Worm (Caenorhabditis elegans): Measurements from ENCODE around the gene tag-273.

tag-273 gene

ce11 chrIV:14456667-14457066, 48.3 kb downstream of the tag-273 start, which contains the start of gene nspg-9:
nspg-9 (plus strand) TSS chrIV:14456900.
- TF ChIP-seq scrt-1 (GFP tag; IDR thresholded peaks at IDR 0.05) (no peak), B0310.2 (tag; optimal IDR thresholded peaks at IDR 0.05) (no peak), aly-1 (tag; optimal IDR thresholded peaks at IDR 0.05) (no peak), tbx-37 (GFP tag; conservative IDR thresholded peaks at IDR 0.05) (no peak), tbx-11 (GFP tag; IDR thresholded peaks at IDR 0.05) (no peak), ets-7 (tag; optimal IDR thresholded peaks at IDR 0.05) (no peak)

DNA sequence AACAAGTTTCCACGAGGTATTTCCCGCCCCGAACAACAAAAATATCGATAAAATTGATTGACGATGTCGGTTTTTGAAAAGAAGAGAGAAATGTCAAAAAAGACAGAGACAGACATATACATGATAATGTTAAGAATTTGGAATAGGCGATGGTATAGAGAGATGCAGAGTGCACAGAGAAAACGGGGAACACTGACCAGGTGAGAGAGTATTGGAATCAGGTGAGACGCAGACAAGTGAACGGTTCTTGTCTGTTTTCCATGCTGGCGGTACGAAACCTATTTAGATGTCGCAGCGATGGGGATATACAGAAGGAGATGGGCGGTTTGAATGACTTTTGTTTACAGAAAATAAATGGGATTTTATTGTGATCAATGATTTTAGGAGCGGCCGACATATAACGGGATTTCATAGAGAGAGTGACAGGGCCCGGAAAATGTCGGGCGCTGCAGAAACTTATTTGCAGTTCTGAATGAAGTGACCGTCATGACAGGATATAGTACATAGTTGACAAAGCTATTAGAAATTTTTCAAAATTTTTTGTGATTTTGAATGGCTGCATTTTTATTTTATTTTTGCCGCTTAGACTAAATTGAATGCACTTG, 59.7 kb downstream of the tag-273 start:
- TF ChIP-seq ama-1 (optimal IDR thresholded peaks at IDR 0.05) = no peak
- TF ChIP-seq pes-1 (GFP tag; IDR thresholded peaks at IDR 0.05) = no peak
- TF ChIP-seq flt-1 (GFP tag; IDR thresholded peaks at IDR 0.05) = no peak
- TF ChIP-seq tbx-11 (GFP tag; IDR thresholded peaks at IDR 0.05) = no peak
- no peak for TF ChIP-seq tbx-37 (GFP tag; conservative IDR thresholded peaks at IDR 0.05)
- no peak for TF ChIP-seq scrt-1 (GFP tag; IDR thresholded peaks at IDR 0.05)
- no peak for TF ChIP-seq B0310.2 (tag; optimal IDR thresholded peaks at IDR 0.05)
- TF ChIP-seq ceh-36 (tag; optimal IDR thresholded peaks at IDR 0.05) = no peak
- no peak for TF ChIP-seq hmbx-1 (tag; optimal IDR thresholded peaks at IDR 0.05)
- TF ChIP-seq F13C5.2 (tag; optimal IDR thresholded peaks at IDR 0.05) = no peak
- no peak for TF ChIP-seq ceh-13 (GFP tag; optimal IDR thresholded peaks at IDR 0.05)
- no peak for TF ChIP-seq hmg-4 (GFP tag; optimal IDR thresholded peaks at IDR 0.05)
- TF ChIP-seq tra-4 (tag; optimal IDR thresholded peaks at IDR 0.05) = no peak
- no peak for TF ChIP-seq ets-7 (tag; optimal IDR thresholded peaks at IDR 0.05)
- TF ChIP-seq hnd-1 (tag; optimal IDR thresholded peaks at IDR 0.05) = no peak

DNA sequence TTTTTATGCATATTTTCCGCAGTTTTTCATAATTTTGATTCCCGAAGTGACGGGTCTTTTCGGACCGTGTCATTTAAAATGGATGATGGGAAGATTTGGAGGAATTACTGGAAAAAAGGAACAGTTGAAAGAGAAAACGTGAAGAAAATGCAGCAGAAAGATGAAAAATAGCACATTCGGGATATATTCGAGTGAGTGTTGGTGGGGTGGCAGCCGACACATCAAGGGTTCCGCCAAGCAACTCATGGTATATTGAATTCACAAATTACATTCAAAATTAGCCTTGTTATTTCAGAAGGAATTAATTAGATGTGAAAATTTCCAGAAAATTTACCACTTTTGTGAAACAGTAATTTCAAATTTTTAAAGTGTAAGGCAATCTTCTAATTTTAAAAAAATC, 60.9 kb downstream of the tag-273 start, which contains the start of gene tra-3:
Gene tra-3, minus strand, starts transcription at position 107 of the 400 bp plus-strand sequence.
- TF ChIP-seq F13C5.2 (tag; optimal IDR thresholded peaks at IDR 0.05) = no peak
- TF ChIP-seq ama-1 (optimal IDR thresholded peaks at IDR 0.05) = no peak
- TF ChIP-seq tra-4 (tag; optimal IDR thresholded peaks at IDR 0.05) = no peak
- TF ChIP-seq sea-1 (GFP tag; conservative IDR thresholded peaks at IDR 0.05) = no peak
- no peak for TF ChIP-seq tbx-37 (GFP tag; conservative IDR thresholded peaks at IDR 0.05)
- no peak for TF ChIP-seq hnd-1 (tag; optimal IDR thresholded peaks at IDR 0.05)
- TF ChIP-seq flt-1 (GFP tag; IDR thresholded peaks at IDR 0.05) = no peak
- no peak for TF ChIP-seq tbx-11 (GFP tag; IDR thresholded peaks at IDR 0.05)
- TF ChIP-seq pes-1 (GFP tag; IDR thresholded peaks at IDR 0.05) = no peak
- no peak for TF ChIP-seq B0310.2 (tag; optimal IDR thresholded peaks at IDR 0.05)
- no peak for TF ChIP-seq hmg-4 (GFP tag; optimal IDR thresholded peaks at IDR 0.05)
- no peak for TF ChIP-seq ets-7 (tag; optimal IDR thresholded peaks at IDR 0.05)
- TF ChIP-seq hmbx-1 (tag; optimal IDR thresholded peaks at IDR 0.05) = no peak
- no peak for TF ChIP-seq scrt-1 (GFP tag; IDR thresholded peaks at IDR 0.05)

- TF ChIP-seq ets-7 (tag; optimal IDR thresholded peaks at IDR 0.05) (no peak), B0310.2 (tag; optimal IDR thresholded peaks at IDR 0.05) (no peak), ceh-36 (tag; optimal IDR thresholded peaks at IDR 0.05) (no peak), ama-1 (optimal IDR thresholded peaks at IDR 0.05) (no peak), pes-1 (GFP tag; IDR thresholded peaks at IDR 0.05) (no peak)
Observed at ce11 chrIV:14437391-14437790, 67.6 kb downstream of the tag-273 start.
